Worm (Caenorhabditis elegans): ENCODE data around the gene ztf-14.

Gene ztf-14

ce11 chrX:14491103-14491502, 4.8 kb upstream of the ztf-14 start:
- no peak for TF ChIP-seq mxl-1 (tag; optimal IDR thresholded peaks at IDR 0.05)
- TF ChIP-seq ceh-100 (GFP tag; IDR thresholded peaks at IDR 0.05): no peak
- TF ChIP-seq lin-35 (GFP tag; optimal IDR thresholded peaks at IDR 0.05): no peak
- TF ChIP-seq dox-1 (GFP tag; IDR thresholded peaks at IDR 0.05): no peak
- no peak for TF ChIP-seq Y53G8AR.9 (GFP tag; conservative IDR thresholded peaks at IDR 0.05)
- TF ChIP-seq ztf-18 (tag; optimal IDR thresholded peaks at IDR 0.05): no peak

ce11 chrX:14492441-14492840, 3.4 kb upstream of the ztf-14 start:
- TF ChIP-seq B0336.3 (GFP tag; IDR thresholded peaks at IDR 0.05) (no peak), madf-6 (GFP tag; IDR thresholded peaks at IDR 0.05) (no peak), Y67H2A.10 (GFP tag; conservative IDR thresholded peaks at IDR 0.05) (no peak), ztf-3 (GFP tag; optimal IDR thresholded peaks at IDR 0.05) (no peak), snpc-4 (GFP tag; optimal IDR thresholded peaks at IDR 0.05) (no peak), snpc-4 (tag; optimal IDR thresholded peaks at IDR 0.05) (no peak), F10E7.11 (tag; optimal IDR thresholded peaks at IDR 0.05) (no peak), sptf-2 (GFP tag; optimal IDR thresholded peaks at IDR 0.05) (no peak), zim-3 (tag; optimal IDR thresholded peaks at IDR 0.05) (no peak)

- 0 out of 2 replicates have a peak, but pooled peaks have one; percentile 6 for TF ChIP-seq egl-18 (GFP tag; IDR thresholded peaks at IDR 0.05)
- TF ChIP-seq zfh-2 (GFP tag; conservative IDR thresholded peaks at IDR 0.05): no peak
Measured at ce11 chrX:14495075-14495474, 810 bp upstream of the ztf-14 start.

- TF ChIP-seq egl-18 (GFP tag; IDR thresholded peaks at IDR 0.05): no peak
- TF ChIP-seq nhr-80 (tag; optimal IDR thresholded peaks at IDR 0.05): peak; percentile 3
- TF ChIP-seq nfya-2 (GFP tag; IDR thresholded peaks at IDR 0.05): no peak
- TF ChIP-seq C17E4.6 (GFP tag; IDR thresholded peaks at IDR 0.05): no peak
- no peak for TF ChIP-seq nhr-90 (tag; optimal IDR thresholded peaks at IDR 0.05)
Measured at ce11 chrX:14496545-14496944, 660 bp downstream of the ztf-14 start.

ce11 chrX:14499830-14500409, 4.0 kb downstream of the ztf-14 start:
- peak; percentile 17 for TF ChIP-seq unc-62 (GFP tag; optimal IDR thresholded peaks at IDR 0.05)
- TF ChIP-seq mxl-1 (tag; optimal IDR thresholded peaks at IDR 0.05): no peak

- peak; percentile 89 for TF ChIP-seq ztf-22 (GFP tag; optimal IDR thresholded peaks at IDR 0.05)
- TF ChIP-seq cebp-1 (GFP tag; IDR thresholded peaks at IDR 0.05): no peak
- peak; percentile 50 for TF ChIP-seq cebp-1 (tag; optimal IDR thresholded peaks at IDR 0.05)
- no peak for TF ChIP-seq hrde-1 (tag; optimal IDR thresholded peaks at IDR 0.05; ENCODE audit: borderline replicate concordance)
- TF ChIP-seq snpc-4 (GFP tag; optimal IDR thresholded peaks at IDR 0.05): no peak
- peak in 3 of 4 experiments; percentile 0 to 42 (median 28) for TF ChIP-seq snpc-4 (tag; optimal IDR thresholded peaks at IDR 0.05)
- TF ChIP-seq unc-130 (GFP tag; optimal IDR thresholded peaks at IDR 0.05): no peak
- no peak for TF ChIP-seq F39B2.1 (GFP tag; IDR thresholded peaks at IDR 0.05)
- TF ChIP-seq repo-1 (tag; optimal IDR thresholded peaks at IDR 0.05): no peak
- TF ChIP-seq let-607 (tag; optimal IDR thresholded peaks at IDR 0.05): peak in 1 of 2 experiments; percentile 88
- TF ChIP-seq aptf-3 (GFP tag; IDR thresholded peaks at IDR 0.05): no peak
- TF ChIP-seq nhr-80 (tag; optimal IDR thresholded peaks at IDR 0.05): peak; percentile 97
- TF ChIP-seq chd-7 (tag; optimal IDR thresholded peaks at IDR 0.05): peak; percentile 69
- peak; percentile 51; the same call in 1 of the 2 replicates for TF ChIP-seq B0336.3 (GFP tag; IDR thresholded peaks at IDR 0.05)
- TF ChIP-seq ztf-28 (GFP tag; IDR thresholded peaks at IDR 0.05): no peak
- peak; percentile 72 for TF ChIP-seq tlf-1 (GFP tag; optimal IDR thresholded peaks at IDR 0.05)
- TF ChIP-seq ccch-3 (GFP tag; optimal IDR thresholded peaks at IDR 0.05): no peak
- no peak for TF ChIP-seq snpc-1.1 (tag; optimal IDR thresholded peaks at IDR 0.05; ENCODE audit: insufficient read depth)
- TF ChIP-seq ztf-6 (GFP tag; IDR thresholded peaks at IDR 0.05): no peak
- TF ChIP-seq lin-40 (tag; optimal IDR thresholded peaks at IDR 0.05): peak; percentile 69
- no peak for TF ChIP-seq pbrm-1 (GFP tag; IDR thresholded peaks at IDR 0.05)
Measured at ce11 chrX:14500422-14501058, 4.7 kb downstream of the ztf-14 start.
